Worm (Caenorhabditis elegans) whole organism, L1 larva: ENCODE results near the gene eri-12.

Source experiments
- C04F5.9 ChIP-seq: sonication (generic microtip); optimal IDR thresholded peaks from 2 replicates; lab custom pipeline; 2016; ENCODE audit warnings: missing genetic modification characterization, missing compliant biosample characterization
- C16A3.4 ChIP-seq: fragments of 150-350 bp; optimal IDR thresholded peaks from 2 replicates; lab custom pipeline; 2014; ENCODE audit warnings: missing biosample characterization, missing genetic modification characterization
- C34B4.2 ChIP-seq: sonication (generic microtip); optimal IDR thresholded peaks from 2 replicates; lab custom pipeline; 2017; ENCODE audit warnings: mild to moderate bottlenecking, missing genetic modification characterization, missing compliant biosample characterization
- aha-1 ChIP-seq: fragments of 150-350 bp; optimal IDR thresholded peaks from 2 replicates; lab custom pipeline; 2014; ENCODE audit warnings: missing biosample characterization, missing genetic modification characterization
- blmp-1 ChIP-seq: fragments of 150-350 bp; optimal IDR thresholded peaks from 2 replicates; lab custom pipeline; 2014; ENCODE audit warnings: missing biosample characterization, missing genetic modification characterization
- ceh-8 ChIP-seq: fragments of 200-800 bp; sonication (Bioruptor generic); optimal IDR thresholded peaks from 2 replicates; lab custom pipeline; 2018; ENCODE audit warnings: mild to moderate bottlenecking, missing genetic modification characterization, moderate library complexity, missing compliant biosample characterization
- ceh-90 ChIP-seq: sonication (generic microtip); optimal IDR thresholded peaks from 2 replicates; lab custom pipeline; 2016; ENCODE audit warnings: missing genetic modification characterization, missing compliant biosample characterization
- ces-1 ChIP-seq: fragments of 150-350 bp; optimal IDR thresholded peaks from 2 replicates; lab custom pipeline; 2014; ENCODE audit warnings: missing biosample characterization, missing genetic modification reagents, missing genetic modification characterization
- dpl-1 ChIP-seq, 3 experiments: fragments of 150-350 bp in 2 of 3; sonication (generic microtip) in 1 of 3; optimal IDR thresholded peaks; 2 replicates each; lab custom pipeline; 2014 to 2017; ENCODE audit warnings: missing biosample characterization in 3 of 3, missing genetic modification characterization in 3 of 3, missing genetic modification reagents in 3 of 3
- dsc-1 ChIP-seq: sonication (generic microtip); optimal IDR thresholded peaks from 2 replicates; lab custom pipeline; 2016; ENCODE audit warnings: mild to moderate bottlenecking, missing genetic modification characterization, missing compliant biosample characterization
- efl-1 ChIP-seq, 4 experiments: fragments of 150-350 bp; optimal IDR thresholded peaks in 3 of 4; peaks in 1 of 4; 1 replicate in 1 of 4; 2 replicates in 3 of 4; lab custom pipeline; 2014; ENCODE audit warnings: missing biosample characterization in 2 of 4, missing genetic modification characterization in 2 of 4, missing genetic modification reagents in 2 of 4
- egl-27 ChIP-seq, 2 experiments: fragments of 150-350 bp in 1 of 2; sonication (generic microtip); optimal IDR thresholded peaks; 3 replicates each; lab custom pipeline; 2017 to 2018; ENCODE audit warnings: missing biosample characterization in 2 of 2, missing genetic modification characterization in 2 of 2, missing genetic modification reagents in 2 of 2
- elt-3 ChIP-seq, 6 experiments: fragments of 150-350 bp in 1 of 6; sonication (generic microtip); optimal IDR thresholded peaks; 2 replicates each; lab custom pipeline; 2017 to 2018; ENCODE audit warnings: missing biosample characterization in 6 of 6, missing genetic modification characterization in 6 of 6, inconsistent platforms in 1 of 6
- fos-1 ChIP-seq: fragments of 150-350 bp; optimal IDR thresholded peaks from 2 replicates; lab custom pipeline; 2014; ENCODE audit warnings: missing biosample characterization, missing genetic modification characterization
- grh-1 ChIP-seq: fragments of 200-800 bp; sonication (Bioruptor generic); IDR thresholded peaks from 2 replicates; pipeline ENCODE4 v1.3.6; 2022; ENCODE audit warnings: missing genetic modification reagents, missing genetic modification characterization, missing compliant biosample characterization
- hlh-17 ChIP-seq: fragments of 200-800 bp; sonication (Bioruptor generic); optimal IDR thresholded peaks from 2 replicates; lab custom pipeline; 2018; ENCODE audit warnings: missing genetic modification characterization, mild to moderate bottlenecking, missing compliant biosample characterization, moderate library complexity, borderline replicate concordance
- irx-1 ChIP-seq: sonication (generic microtip); optimal IDR thresholded peaks from 2 replicates; lab custom pipeline; 2016; ENCODE audit warnings: missing genetic modification characterization, missing compliant biosample characterization
- isw-1 ChIP-seq: fragments of 200-800 bp; sonication (Bioruptor generic); IDR thresholded peaks from 2 replicates; pipeline ENCODE4 v1.3.6; 2022; ENCODE audit warnings: missing genetic modification characterization, missing compliant biosample characterization
- lin-13 ChIP-seq: fragments of 150-350 bp; optimal IDR thresholded peaks from 2 replicates; lab custom pipeline; 2014; ENCODE audit warnings: missing biosample characterization, missing genetic modification reagents, missing genetic modification characterization
- lin-14 ChIP-seq: fragments of 200-800 bp; sonication (Bioruptor generic); optimal IDR thresholded peaks from 2 replicates; lab custom pipeline; 2018; ENCODE audit warnings: mild to moderate bottlenecking, missing genetic modification characterization, moderate library complexity, missing compliant biosample characterization
- lin-35 ChIP-seq, 2 experiments: fragments of 150-350 bp; optimal IDR thresholded peaks; 2 replicates each; lab custom pipeline; 2014; ENCODE audit warnings: missing biosample characterization in 2 of 2, missing genetic modification characterization in 2 of 2, missing genetic modification reagents in 2 of 2
- lsy-2 ChIP-seq, 2 experiments: fragments of 150-350 bp; optimal IDR thresholded peaks; 2 replicates each; lab custom pipeline; 2014; ENCODE audit warnings: missing biosample characterization in 2 of 2, missing genetic modification characterization in 2 of 2
- mdl-1 ChIP-seq, 2 experiments: fragments of 150-350 bp; optimal IDR thresholded peaks; 2 replicates each; lab custom pipeline; 2014 to 2017; ENCODE audit warnings: missing biosample characterization in 2 of 2, missing genetic modification characterization in 2 of 2, inconsistent platforms in 1 of 2
- mep-1 ChIP-seq: fragments of 150-350 bp; optimal IDR thresholded peaks from 2 replicates; lab custom pipeline; 2014; ENCODE audit warnings: missing biosample characterization, missing genetic modification characterization
- nhr-19 ChIP-seq: fragments of 200-800 bp; sonication (Bioruptor generic); conservative IDR thresholded peaks from 2 replicates; pipeline ENCODE4 v1.3.6; 2022; ENCODE audit warnings: missing genetic modification characterization, missing compliant biosample characterization
- nhr-47 ChIP-seq: sonication (generic microtip); optimal IDR thresholded peaks from 2 replicates; lab custom pipeline; 2016; ENCODE audit warnings: mild to moderate bottlenecking, missing genetic modification characterization, moderate library complexity, missing compliant biosample characterization
- nhr-76 ChIP-seq: sonication (generic microtip); optimal IDR thresholded peaks from 2 replicates; lab custom pipeline; 2017; ENCODE audit warnings: missing biosample characterization, missing genetic modification characterization
- nhr-84 ChIP-seq: sonication (generic microtip); optimal IDR thresholded peaks from 2 replicates; lab custom pipeline; 2017; ENCODE audit warnings: missing biosample characterization, missing genetic modification characterization
- nhr-85 ChIP-seq: sonication (generic microtip); peaks from one replicate; lab custom pipeline; 2016; ENCODE audit warnings: missing genetic modification characterization, inconsistent platforms, missing compliant biosample characterization
- skn-1 ChIP-seq: fragments of 150-350 bp; optimal IDR thresholded peaks from 2 replicates; lab custom pipeline; 2014; ENCODE audit warnings: missing biosample characterization, missing genetic modification characterization
- snu-23 ChIP-seq: sonication (generic microtip); optimal IDR thresholded peaks from 2 replicates; lab custom pipeline; 2016; ENCODE audit warnings: missing genetic modification characterization, missing compliant biosample characterization
- sptf-1 ChIP-seq: fragments of 150-350 bp; optimal IDR thresholded peaks from 2 replicates; lab custom pipeline; 2014; ENCODE audit warnings: missing biosample characterization, missing genetic modification characterization
- unc-30 ChIP-seq: sonication (generic microtip); optimal IDR thresholded peaks from 2 replicates; lab custom pipeline; 2017; ENCODE audit warnings: missing biosample characterization, missing genetic modification characterization
- unc-62 ChIP-seq: fragments of 150-350 bp; optimal IDR thresholded peaks from 2 replicates; lab custom pipeline; 2014; ENCODE audit warnings: missing biosample characterization, missing genetic modification reagents, missing genetic modification characterization
- ztf-11 ChIP-seq, 2 experiments: sonication (generic microtip); optimal IDR thresholded peaks; 2 replicates each; lab custom pipeline; 2016 to 2017; ENCODE audit warnings: missing genetic modification characterization in 2 of 2, missing biosample characterization in 1 of 2, missing compliant biosample characterization in 1 of 2

Gene eri-12

DNA sequence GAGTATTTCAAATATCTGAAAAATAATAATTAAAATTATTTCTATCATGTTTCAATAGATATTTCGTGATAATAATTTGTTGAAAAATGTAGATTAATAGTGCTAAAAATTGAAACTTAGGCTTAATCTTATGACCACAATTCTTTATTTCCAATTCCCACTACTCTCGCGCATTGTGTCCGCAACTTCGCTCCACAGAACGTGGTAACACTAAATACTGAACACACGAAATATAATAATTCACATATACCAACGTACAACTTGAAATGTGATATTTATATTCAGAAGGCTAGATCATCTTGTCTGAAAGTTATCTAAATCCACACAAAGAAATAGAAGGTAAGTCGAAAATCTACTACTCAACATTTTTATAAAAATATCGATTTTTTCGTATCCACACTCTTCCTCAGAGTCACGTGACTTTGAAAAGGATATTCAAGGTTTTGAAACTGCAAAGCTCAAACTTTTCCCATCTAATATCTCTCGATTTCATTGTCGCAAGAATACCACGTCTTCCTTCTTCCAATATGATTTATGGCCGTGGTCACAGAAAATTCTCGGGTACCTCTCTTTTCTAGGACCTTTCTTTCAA lies at the start of gene eri-12:
Gene eri-12 (plus strand): TSS at position 197 of the 592 bp plus-strand sequence.
- TF ChIP-seq blmp-1 (tag; lab: Kevin White, UChicago) (peak; percentile 2), lsy-2 (tag; optimal IDR thresholded peaks at IDR 0.05; lab: Kevin White, UChicago) (peak in 1 of 2 experiments; percentile 15), C16A3.4 (no peak), efl-1 (optimal IDR thresholded peaks at IDR 0.05; lab: Kevin White, UChicago) (peak in 1 of 2 experiments; percentile 56), efl-1 (GFP tag; optimal IDR thresholded peaks at IDR 0.05 in 1 of 2; lab: Kevin White, UChicago) (peak; percentile 44 to 89), mep-1 (tag; lab: Kevin White, UChicago) (peak; percentile 30), dpl-1 (GFP tag; optimal IDR thresholded peaks at IDR 0.05; lab: Kevin White, UChicago) (peak in 2 of 3 experiments; percentile 44 to 71), lin-35 (GFP tag; optimal IDR thresholded peaks at IDR 0.05; lab: Kevin White, UChicago) (peak in 1 of 2 experiments; percentile 78), lin-13 (GFP tag; lab: Kevin White, UChicago) (no peak)

DNA sequence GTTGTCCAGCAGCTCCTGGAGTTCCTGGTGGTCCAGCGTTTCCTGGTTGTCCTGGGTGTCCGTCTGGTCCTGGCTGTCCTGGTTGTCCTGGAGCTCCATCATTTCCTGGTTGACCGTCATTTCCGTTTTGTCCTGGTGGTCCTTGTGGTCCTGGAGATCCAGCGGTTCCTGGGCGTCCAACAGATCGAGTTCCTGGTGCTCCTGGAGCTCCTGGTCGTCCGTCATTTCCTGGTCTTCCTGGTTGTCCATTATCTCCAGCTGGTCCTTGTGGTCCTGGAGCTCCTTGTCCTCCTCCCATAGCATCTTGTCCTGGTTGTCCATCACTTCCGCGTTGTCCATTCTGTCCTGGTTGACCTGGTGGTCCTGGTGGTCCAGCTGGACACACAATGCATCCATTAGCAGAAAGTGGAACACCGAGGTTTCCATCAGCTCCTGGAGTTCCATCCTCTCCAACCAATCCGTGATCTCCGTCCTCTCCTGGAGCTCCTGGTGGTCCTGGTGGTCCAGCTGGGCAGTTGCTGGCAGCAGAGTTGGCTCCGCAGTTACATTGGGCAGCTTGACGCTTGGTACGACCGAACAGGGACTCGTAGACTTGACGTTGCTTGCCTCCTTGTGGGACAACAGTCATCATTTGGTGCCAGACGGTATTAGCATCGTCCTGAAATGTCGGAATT lies 47.5 kb upstream of the eri-12 start:
- TF ChIP-seq fos-1 (tag; lab: Kevin White, UChicago): no peak
- no peak for TF ChIP-seq aha-1
- no peak for TF ChIP-seq egl-27 (tag; optimal IDR thresholded peaks at IDR 0.05; lab: Kevin White, UChicago)
- TF ChIP-seq unc-62 (GFP tag; lab: Kevin White, UChicago): no peak
- TF ChIP-seq C04F5.9: no peak

DNA sequence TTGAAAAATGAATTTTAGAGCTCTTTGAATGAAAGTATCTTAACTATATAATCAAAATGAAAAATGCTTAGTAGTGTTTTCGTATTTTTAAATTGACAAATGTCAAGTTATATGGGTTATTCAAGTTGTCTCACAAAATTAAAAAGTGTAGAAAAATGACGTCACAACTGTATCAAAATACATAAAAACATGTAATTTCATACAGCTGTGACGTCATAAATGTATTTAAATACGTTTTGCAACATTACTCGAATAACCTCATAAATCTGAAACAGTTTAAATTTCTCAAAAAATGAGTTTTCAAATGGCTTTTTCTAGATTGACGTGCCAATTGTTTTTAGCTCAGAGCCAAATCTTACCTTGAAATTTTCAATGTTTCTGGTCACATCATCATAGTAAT lies 46.9 kb upstream of the eri-12 start:
- no peak for TF ChIP-seq ceh-90 (tag; lab: Kevin White, UChicago)
- TF ChIP-seq efl-1 (optimal IDR thresholded peaks at IDR 0.05; lab: Kevin White, UChicago): no peak
- TF ChIP-seq efl-1 (GFP tag; optimal IDR thresholded peaks at IDR 0.05 in 1 of 2; lab: Kevin White, UChicago): no peak
- TF ChIP-seq hlh-17 (GFP tag; lab: Kevin White, UChicago): no peak
- TF ChIP-seq C34B4.2 (tag; lab: Kevin White, UChicago): no peak
- no peak for TF ChIP-seq dpl-1 (GFP tag; optimal IDR thresholded peaks at IDR 0.05; lab: Kevin White, UChicago)
- TF ChIP-seq lin-14 (GFP tag; lab: Kevin White, UChicago): no peak
- TF ChIP-seq irx-1 (tag; lab: Kevin White, UChicago): no peak
- no peak for TF ChIP-seq skn-1 (tag; lab: Kevin White, UChicago)
- no peak for TF ChIP-seq elt-3 (tag; optimal IDR thresholded peaks at IDR 0.05; lab: Kevin White, UChicago)

DNA sequence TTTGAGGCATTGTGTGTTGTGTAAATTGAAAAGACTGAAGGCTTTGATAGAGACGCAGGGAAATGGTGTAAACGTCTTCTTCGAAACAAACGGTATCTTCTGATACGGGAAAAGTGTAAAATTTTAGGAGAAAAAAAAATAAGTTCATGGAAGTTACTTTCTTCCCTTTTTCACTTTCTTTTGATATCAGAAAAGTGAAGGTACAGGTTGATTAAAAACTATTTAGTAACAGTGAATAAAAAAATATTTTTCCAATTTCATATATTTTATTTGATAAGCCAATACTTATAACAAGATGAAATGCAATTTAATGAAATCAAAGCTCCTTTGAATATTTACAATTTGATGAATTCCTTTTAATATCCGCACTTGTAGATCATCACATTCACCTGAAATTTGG lies 46.3 kb upstream of the eri-12 start, which contains the start of gene col-129:
Gene col-129 (minus strand): TSS at position 101 of the 400 bp plus-strand sequence.
- TF ChIP-seq nhr-85 (no peak), dsc-1 (tag; lab: Kevin White, UChicago) (no peak), sptf-1 (tag; lab: Kevin White, UChicago) (no peak), ceh-8 (no peak), snu-23 (no peak), irx-1 (tag; lab: Kevin White, UChicago) (no peak), ces-1 (GFP tag; lab: Kevin White, UChicago) (no peak), aha-1 (no peak), nhr-84 (tag; lab: Kevin White, UChicago) (no peak), grh-1 (GFP tag; lab: Robert Waterston, UW) (no peak)
- TF ChIP-seq, all 84 proteins: peak for 0

DNA sequence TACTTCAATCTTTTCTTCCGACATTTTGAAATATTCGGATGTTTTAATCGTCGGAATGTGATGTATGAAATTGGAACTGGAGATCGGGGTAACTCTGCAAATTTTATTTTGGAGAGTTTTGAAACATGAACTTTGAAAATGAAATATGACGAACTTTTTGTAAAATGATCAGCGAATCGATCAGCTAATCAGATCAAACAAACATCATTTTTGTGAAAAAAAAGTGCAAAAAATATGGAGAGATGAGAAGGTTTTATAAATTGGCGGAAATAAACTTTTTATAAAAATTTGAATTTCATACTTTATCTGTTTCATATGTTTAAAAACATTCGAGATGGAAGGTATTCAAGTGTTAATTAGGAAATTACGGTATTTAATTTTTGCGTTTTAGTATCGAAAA lies 45.2 kb upstream of the eri-12 start, which contains the start of gene dlc-2:
Gene dlc-2 (minus strand): TSS at position 101 of the 400 bp plus-strand sequence.
- no peak for TF ChIP-seq mep-1 (tag; lab: Kevin White, UChicago)
- TF ChIP-seq ceh-8: no peak
- no peak for TF ChIP-seq nhr-76 (tag; lab: Kevin White, UChicago)
- no peak for TF ChIP-seq ztf-11 (tag; optimal IDR thresholded peaks at IDR 0.05; lab: Kevin White, UChicago)
- no peak for TF ChIP-seq aha-1
- TF ChIP-seq isw-1 (GFP tag; lab: Robert Waterston, UW): no peak
- no peak for TF ChIP-seq nhr-47 (tag; lab: Kevin White, UChicago)
- TF ChIP-seq hlh-17 (GFP tag; lab: Kevin White, UChicago): no peak
- no peak for TF ChIP-seq nhr-19 (GFP tag; lab: Robert Waterston, UW)
- TF ChIP-seq snu-23: no peak
- TF ChIP-seq lsy-2 (tag; optimal IDR thresholded peaks at IDR 0.05; lab: Kevin White, UChicago): no peak
- no peak for TF ChIP-seq unc-30 (tag; lab: Kevin White, UChicago)
- TF ChIP-seq mdl-1 (tag; optimal IDR thresholded peaks at IDR 0.05; lab: Kevin White, UChicago): no peak
- TF ChIP-seq lin-13 (GFP tag; lab: Kevin White, UChicago): no peak
- no peak for TF ChIP-seq irx-1 (tag; lab: Kevin White, UChicago)
